Worm (Caenorhabditis elegans) whole organism, young adult: ENCODE measurements around the gene vem-1.

Experiments
- B0019.2 ChIP-seq: fragments of 200-800 bp; sonication (Bioruptor generic); conservative IDR thresholded peaks from 2 replicates; pipeline ENCODE4 v1.3.6; 2022; ENCODE audit warnings: missing genetic modification reagents, missing genetic modification characterization, missing compliant biosample characterization
- D2030.7 ChIP-seq: fragments of 200-800 bp; sonication (Bioruptor generic); IDR thresholded peaks from 2 replicates; pipeline ENCODE4 v1.3.6; 2022; ENCODE audit warnings: missing genetic modification reagents, missing genetic modification characterization, missing compliant biosample characterization
- F37B4.10 ChIP-seq: fragments of 200-800 bp; sonication (Bioruptor generic); IDR thresholded peaks from 2 replicates; pipeline ENCODE4 v1.3.6; 2022; ENCODE audit warnings: missing genetic modification characterization, missing compliant biosample characterization
- F57A8.1 ChIP-seq: fragments of 200-800 bp; sonication (Bioruptor generic); optimal IDR thresholded peaks from 2 replicates; lab custom pipeline; 2018; ENCODE audit warnings: mild to moderate bottlenecking, missing genetic modification characterization, moderate library complexity, missing compliant biosample characterization
- Y67H2A.10 ChIP-seq: fragments of 200-800 bp; sonication (Bioruptor generic); conservative IDR thresholded peaks from 2 replicates; pipeline ENCODE4 v1.3.6; 2022; ENCODE audit warnings: missing genetic modification reagents, missing genetic modification characterization, missing compliant biosample characterization
- ZK185.1 ChIP-seq: sonication (generic microtip); optimal IDR thresholded peaks from 2 replicates; lab custom pipeline; 2016; ENCODE audit warnings: mild to moderate bottlenecking, missing genetic modification characterization, missing compliant biosample characterization; ENCODE audit not compliant: poor library complexity, severe bottlenecking
- akir-1 ChIP-seq: fragments of 200-800 bp; sonication (Bioruptor generic); optimal IDR thresholded peaks from 2 replicates; lab custom pipeline; 2018; ENCODE audit warnings: mild to moderate bottlenecking, missing genetic modification characterization, moderate library complexity, missing compliant biosample characterization
- ama-1 ChIP-seq, 3 experiments: fragments of 150-350 bp in 1 of 3; sonication (generic microtip) in 2 of 3; optimal IDR thresholded peaks; 2 replicates each; lab custom pipeline; 2014 to 2018; ENCODE audit warnings: missing biosample characterization in 2 of 3, missing genetic modification characterization in 2 of 3, missing genetic modification reagents in 2 of 3
- aptf-3 ChIP-seq: fragments of 200-800 bp; sonication (Bioruptor generic); IDR thresholded peaks from 2 replicates; pipeline ENCODE4 v1.3.6; 2022; ENCODE audit warnings: missing genetic modification characterization, missing compliant biosample characterization
- athp-1 ChIP-seq: sonication (generic microtip); optimal IDR thresholded peaks from 2 replicates; lab custom pipeline; 2017; ENCODE audit warnings: mild to moderate bottlenecking, missing genetic modification characterization, missing compliant biosample characterization
- attf-6 ChIP-seq: fragments of 200-800 bp; sonication (Bioruptor generic); IDR thresholded peaks from 2 replicates; pipeline ENCODE4 v1.3.6; 2022; ENCODE audit warnings: missing genetic modification reagents, missing genetic modification characterization, missing compliant biosample characterization
- bed-2 ChIP-seq: fragments of 200-800 bp; sonication (Bioruptor generic); IDR thresholded peaks from 2 replicates; pipeline ENCODE4 v1.3.6; 2022; ENCODE audit warnings: missing genetic modification reagents, missing genetic modification characterization, missing compliant biosample characterization
- ceh-79 ChIP-seq: sonication (generic microtip); optimal IDR thresholded peaks from 2 replicates; lab custom pipeline; 2017; ENCODE audit warnings: mild to moderate bottlenecking, missing genetic modification characterization, missing compliant biosample characterization
- die-1 ChIP-seq: sonication (generic microtip); optimal IDR thresholded peaks from 2 replicates; lab custom pipeline; 2016; ENCODE audit warnings: missing genotype, mild to moderate bottlenecking, missing genetic modification characterization, missing compliant biosample characterization
- ets-4 ChIP-seq: fragments of 200-800 bp; sonication (Bioruptor generic); optimal IDR thresholded peaks from 2 replicates; lab custom pipeline; 2018; ENCODE audit warnings: mild to moderate bottlenecking, missing genetic modification characterization, missing compliant biosample characterization
- fkh-3 ChIP-seq: sonication (generic microtip); optimal IDR thresholded peaks from 2 replicates; lab custom pipeline; 2016; ENCODE audit warnings: mild to moderate bottlenecking, missing genetic modification characterization, missing compliant biosample characterization
- gei-17 ChIP-seq: fragments of 200-800 bp; sonication (Bioruptor generic); optimal IDR thresholded peaks from 2 replicates; lab custom pipeline; 2018; ENCODE audit warnings: mild to moderate bottlenecking, missing genetic modification characterization, missing compliant biosample characterization
- him-1 ChIP-seq: sonication (generic microtip); optimal IDR thresholded peaks from 2 replicates; lab custom pipeline; 2016; ENCODE audit warnings: missing genotype, missing genetic modification reagents, missing genetic modification characterization, missing compliant biosample characterization
- hlh-12 ChIP-seq: sonication (generic microtip); optimal IDR thresholded peaks from 2 replicates; lab custom pipeline; 2016; ENCODE audit warnings: missing genetic modification characterization, missing compliant biosample characterization
- hmg-1.2 ChIP-seq: fragments of 200-800 bp; sonication (Bioruptor generic); IDR thresholded peaks from 2 replicates; pipeline ENCODE4 v1.3.6; 2022; ENCODE audit warnings: missing genetic modification reagents, missing genetic modification characterization, missing compliant biosample characterization
- hrde-1 ChIP-seq: sonication (generic microtip); optimal IDR thresholded peaks from 2 replicates; lab custom pipeline; 2016; ENCODE audit warnings: missing genetic modification characterization, mild to moderate bottlenecking, missing compliant biosample characterization, moderate library complexity, missing genotype, missing genetic modification reagents, borderline replicate concordance
- lin-40 ChIP-seq: sonication (generic microtip); optimal IDR thresholded peaks from 2 replicates; lab custom pipeline; 2016; ENCODE audit warnings: missing genetic modification characterization, mild to moderate bottlenecking, missing compliant biosample characterization, missing genotype, missing genetic modification reagents
- lin-54 ChIP-seq: fragments of 200-800 bp; sonication (Bioruptor generic); optimal IDR thresholded peaks from 2 replicates; lab custom pipeline; 2018; ENCODE audit warnings: mild to moderate bottlenecking, missing genetic modification characterization, missing compliant biosample characterization
- madf-10 ChIP-seq: sonication (generic microtip); optimal IDR thresholded peaks from 2 replicates; lab custom pipeline; 2016; ENCODE audit warnings: mild to moderate bottlenecking, missing genetic modification characterization, missing compliant biosample characterization
- mcd-1 ChIP-seq: fragments of 200-800 bp; sonication (Bioruptor generic); IDR thresholded peaks from 2 replicates; pipeline ENCODE4 v1.3.6; 2022; ENCODE audit warnings: missing genetic modification reagents, missing genetic modification characterization, missing compliant biosample characterization
- mel-28 ChIP-seq: sonication (generic microtip); optimal IDR thresholded peaks from 2 replicates; lab custom pipeline; 2016; ENCODE audit warnings: borderline replicate concordance, mild to moderate bottlenecking, missing genetic modification characterization, missing compliant biosample characterization
- mxl-1 ChIP-seq: sonication (generic microtip); optimal IDR thresholded peaks from 2 replicates; lab custom pipeline; 2016; ENCODE audit warnings: missing genetic modification characterization, missing compliant biosample characterization
- nfya-1 ChIP-seq: sonication (generic microtip); optimal IDR thresholded peaks from 2 replicates; lab custom pipeline; 2017; ENCODE audit warnings: antibody characterized with exemption, missing compliant biosample characterization, missing genetic modification characterization, borderline replicate concordance; ENCODE audit not compliant: insufficient read depth
- nfya-2 ChIP-seq: fragments of 200-800 bp; sonication (Bioruptor generic); IDR thresholded peaks from 2 replicates; pipeline ENCODE4 v1.3.6; 2022; ENCODE audit warnings: missing genetic modification reagents, missing genetic modification characterization, missing compliant biosample characterization
- nhr-80 ChIP-seq: sonication (generic microtip); optimal IDR thresholded peaks from 2 replicates; lab custom pipeline; 2016; ENCODE audit warnings: missing genetic modification characterization, missing compliant biosample characterization
- rcor-1 ChIP-seq: fragments of 200-800 bp; sonication (Bioruptor generic); IDR thresholded peaks from 2 replicates; pipeline ENCODE4 v1.3.6; 2022; ENCODE audit warnings: missing genetic modification reagents, missing genetic modification characterization, missing compliant biosample characterization
- rpc-1 ChIP-seq, 2 experiments: fragments of 150-350 bp in 1 of 2; sonication (generic microtip) in 1 of 2; optimal IDR thresholded peaks; 2 replicates each; lab custom pipeline; 2014 to 2018; ENCODE audit warnings: missing biosample characterization in 1 of 2, missing genetic modification characterization in 1 of 2, missing genetic modification reagents in 1 of 2, missing genotype in 1 of 2
- snpc-3.4 ChIP-seq: sonication (generic microtip); optimal IDR thresholded peaks from 2 replicates; lab custom pipeline; 2017; ENCODE audit warnings: missing genetic modification characterization, mild to moderate bottlenecking, missing compliant biosample characterization, antibody characterized with exemption, moderate library complexity, missing genotype, missing genetic modification reagents
- snpc-4 ChIP-seq, 5 experiments: fragments of 150-350 bp in 1 of 5; sonication (generic microtip) in 4 of 5; optimal IDR thresholded peaks; 2 replicates each; lab custom pipeline; 2014 to 2018; ENCODE audit warnings: missing genetic modification characterization in 5 of 5, missing biosample characterization in 3 of 5, antibody characterized with exemption in 2 of 5, mild to moderate bottlenecking in 2 of 5, missing compliant biosample characterization in 2 of 5, missing genotype in 2 of 5, moderate library complexity in 2 of 5, missing genetic modification reagents in 1 of 5
- tlf-1 ChIP-seq: fragments of 200-800 bp; sonication (Bioruptor generic); optimal IDR thresholded peaks from 2 replicates; lab custom pipeline; 2018; ENCODE audit warnings: mild to moderate bottlenecking, missing genetic modification characterization, missing compliant biosample characterization
- unc-62 ChIP-seq: fragments of 150-350 bp; optimal IDR thresholded peaks from 2 replicates; lab custom pipeline; 2014; ENCODE audit warnings: missing biosample characterization, missing genetic modification reagents, missing genetic modification characterization
- ztf-18 ChIP-seq: sonication (generic microtip); optimal IDR thresholded peaks from 2 replicates; lab custom pipeline; 2016; ENCODE audit warnings: missing genotype, mild to moderate bottlenecking, missing genetic modification characterization, missing compliant biosample characterization
- ztf-22 ChIP-seq: fragments of 200-800 bp; sonication (Bioruptor generic); optimal IDR thresholded peaks from 2 replicates; lab custom pipeline; 2018; ENCODE audit warnings: mild to moderate bottlenecking, missing genetic modification characterization, moderate library complexity, missing compliant biosample characterization
- ztf-25 ChIP-seq: fragments of 200-800 bp; sonication (Bioruptor generic); IDR thresholded peaks from 2 replicates; pipeline ENCODE4 v1.3.6; 2022; ENCODE audit warnings: missing genetic modification reagents, missing genetic modification characterization, missing compliant biosample characterization
- ztf-26 ChIP-seq: sonication (generic microtip); optimal IDR thresholded peaks from 2 replicates; lab custom pipeline; 2017; ENCODE audit warnings: missing genetic modification characterization, missing compliant biosample characterization

The vem-1 gene

DNA sequence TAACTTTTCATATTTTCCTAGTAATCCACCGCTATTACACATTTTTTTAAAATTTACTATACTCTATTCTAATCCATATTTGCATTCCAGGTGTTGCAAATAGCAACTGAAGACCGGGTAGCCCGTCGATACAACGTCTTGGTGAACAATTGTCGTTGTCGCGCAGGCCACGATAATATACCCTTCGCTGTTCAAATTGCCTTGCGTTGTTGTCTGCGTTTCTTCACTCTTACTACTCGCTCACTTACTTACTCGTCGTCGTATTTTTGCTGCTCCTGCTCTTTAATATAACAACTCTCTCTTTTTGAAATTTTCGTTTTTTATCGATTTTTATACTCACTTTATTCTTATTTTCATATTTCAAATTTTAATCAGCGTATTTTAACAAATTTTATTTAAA is 15.5 kb upstream of the vem-1 start, which contains the start of gene K07E3.2:
K07E3.2 (plus strand) TSS at position 400 of the 400 bp plus-strand sequence.
- TF ChIP-seq athp-1 (tag; lab: Kevin White, UChicago) (no peak), ztf-18 (tag; lab: Kevin White, UChicago) (no peak), rcor-1 (GFP tag; lab: Robert Waterston, UW) (no peak), B0019.2 (no peak), aptf-3 (GFP tag; lab: Robert Waterston, UW) (no peak), ets-4 (GFP tag; lab: Kevin White, UChicago) (no peak), F57A8.1 (GFP tag; lab: Kevin White, UChicago) (no peak), hmg-1.2 (peak; percentile 63; the same call in 1 of the 2 replicates), attf-6 (no peak), Y67H2A.10 (GFP tag; lab: Robert Waterston, UW) (no peak), lin-54 (GFP tag; lab: Kevin White, UChicago) (no peak), ama-1 (optimal IDR thresholded peaks at IDR 0.05; lab: Kevin White, UChicago) (no peak), ama-1 (GFP tag; optimal IDR thresholded peaks at IDR 0.05; lab: Kevin White, UChicago) (no peak), fkh-3 (tag; lab: Kevin White, UChicago) (no peak), lin-40 (tag; lab: Kevin White, UChicago) (peak; percentile 57), nfya-1 (no peak), hrde-1 (tag; lab: Kevin White, UChicago) (no peak), ztf-25 (GFP tag; lab: Robert Waterston, UW) (no peak), nhr-80 (tag; lab: Kevin White, UChicago) (peak; percentile 8), nfya-2 (GFP tag; lab: Robert Waterston, UW) (no peak), gei-17 (GFP tag; lab: Kevin White, UChicago) (peak; percentile 40), rpc-1 (optimal IDR thresholded peaks at IDR 0.05; lab: Kevin White, UChicago) (no peak), rpc-1 (tag; optimal IDR thresholded peaks at IDR 0.05; lab: Kevin White, UChicago) (no peak), mxl-1 (tag; lab: Kevin White, UChicago) (no peak), bed-2 (GFP tag; lab: Robert Waterston, UW) (no peak), hlh-12 (tag; lab: Kevin White, UChicago) (no peak), ztf-22 (GFP tag; lab: Kevin White, UChicago) (no peak), him-1 (no peak), ztf-26 (no peak), F37B4.10 (no peak), mel-28 (tag; lab: Kevin White, UChicago) (no peak), snpc-3.4 (no peak), die-1 (tag; lab: Kevin White, UChicago) (no peak), mcd-1 (GFP tag; lab: Robert Waterston, UW) (no peak), tlf-1 (no peak), snpc-4 (GFP tag; optimal IDR thresholded peaks at IDR 0.05; lab: Kevin White, UChicago) (no peak), snpc-4 (tag; optimal IDR thresholded peaks at IDR 0.05; lab: Kevin White, UChicago) (no peak), ceh-79 (tag; lab: Kevin White, UChicago) (no peak), madf-10 (tag; lab: Kevin White, UChicago) (no peak), ZK185.1 (tag; lab: Kevin White, UChicago) (peak; percentile 23), akir-1 (GFP tag; lab: Kevin White, UChicago) (no peak), D2030.7 (GFP tag; lab: Robert Waterston, UW) (no peak), unc-62 (GFP tag; lab: Kevin White, UChicago) (no peak)
